Fruit fly (Drosophila melanogaster) whole organism, pupa: ENCODE data around the gene Ada3.

ENCODE experiments used
- CG14655 ChIP-seq: fragments of 200-800 bp; sonication (Bioruptor generic); optimal IDR thresholded peaks from 3 replicates; lab custom pipeline; 2017; ENCODE audit warnings: mild to moderate bottlenecking, missing biosample characterization, missing genetic modification reagents, missing genetic modification characterization
- EcR ChIP-seq: fragments of 200-800 bp; sonication (Bioruptor generic); optimal IDR thresholded peaks from 3 replicates; lab custom pipeline; 2019; ENCODE audit warnings: missing biosample characterization, missing genetic modification characterization, mild to moderate bottlenecking, moderate library complexity, missing genetic modification reagents
- Pif1A ChIP-seq: fragments of 200-800 bp; sonication (Bioruptor generic); optimal IDR thresholded peaks from 3 replicates; lab custom pipeline; 2016; ENCODE audit warnings: missing biosample characterization, missing genetic modification characterization
- gl ChIP-seq: fragments of 200-800 bp; sonication (Bioruptor generic); optimal IDR thresholded peaks from 2 replicates; lab custom pipeline; 2018; ENCODE audit warnings: missing biosample characterization, mild to moderate bottlenecking, missing genetic modification characterization
- rn ChIP-seq: fragments of 200-800 bp; sonication (Bioruptor generic); IDR thresholded peaks from 2 replicates; pipeline ENCODE4 v1.3.6; 2022; ENCODE audit warnings: missing biosample characterization, missing genetic modification characterization

DNA sequence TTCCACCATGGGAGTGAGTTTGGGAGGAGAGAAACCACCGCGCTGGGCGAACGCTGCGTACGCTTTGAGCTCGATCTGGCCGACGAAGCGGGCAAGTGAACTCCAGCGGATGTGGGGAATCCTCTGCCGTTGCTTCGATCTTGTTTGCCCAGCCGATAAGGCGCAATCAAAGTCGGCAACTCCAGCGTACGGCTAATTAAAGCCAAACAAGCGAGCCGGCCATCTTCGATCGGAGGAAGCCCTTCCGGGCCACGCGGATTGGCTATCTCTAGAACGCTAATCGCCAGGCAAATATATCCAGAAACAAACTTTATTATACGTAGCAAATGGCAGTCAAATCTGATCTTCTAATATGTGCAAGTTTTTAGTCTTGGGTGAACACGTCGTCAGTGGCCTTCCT is 2.9 kb downstream of the Ada3 start, which contains the start of gene CG7536:
- no peak for TF ChIP-seq EcR (GFP tag; lab: Kevin White, UChicago)
- TF ChIP-seq CG14655 = no peak
- no peak for TF ChIP-seq rn (GFP tag; lab: Robert Waterston, UW)
- no peak for TF ChIP-seq gl (tag; lab: Kevin White, UChicago)
- no peak for TF ChIP-seq Pif1A (GFP tag; lab: Kevin White, UChicago)
